Worm (Caenorhabditis elegans) whole organism, L1 larva: ENCODE measurements around the gene F07E5.13.
A peak's percentile ranks its signal among the peaks of the same experiment; 100 is the strongest.
"Not testable (repeated sequence)": the region's sequence is repeated elsewhere in the genome, so short reads cannot be mapped to it uniquely, and the experiment has no call there.

Experiments used
- C16A3.4 ChIP-seq: fragments of 150-350 bp; optimal IDR thresholded peaks from 2 replicates; lab custom pipeline; 2014; ENCODE audit warnings: missing biosample characterization, missing genetic modification characterization
- C34B4.2 ChIP-seq: sonication (generic microtip); optimal IDR thresholded peaks from 2 replicates; lab custom pipeline; 2017; ENCODE audit warnings: mild to moderate bottlenecking, missing genetic modification characterization, missing compliant biosample characterization
- aly-2 ChIP-seq: fragments of 150-350 bp; optimal IDR thresholded peaks from 2 replicates; lab custom pipeline; 2014; ENCODE audit warnings: missing biosample characterization, missing genetic modification characterization
- blmp-1 ChIP-seq: fragments of 150-350 bp; optimal IDR thresholded peaks from 2 replicates; lab custom pipeline; 2014; ENCODE audit warnings: missing biosample characterization, missing genetic modification characterization
- ceh-63 ChIP-seq: fragments of 200-800 bp; sonication (Bioruptor generic); optimal IDR thresholded peaks from 2 replicates; lab custom pipeline; 2018; ENCODE audit warnings: mild to moderate bottlenecking, missing genetic modification characterization, missing compliant biosample characterization
- ceh-8 ChIP-seq: fragments of 200-800 bp; sonication (Bioruptor generic); optimal IDR thresholded peaks from 2 replicates; lab custom pipeline; 2018; ENCODE audit warnings: mild to moderate bottlenecking, missing genetic modification characterization, moderate library complexity, missing compliant biosample characterization
- ceh-82 ChIP-seq, 3 experiments: fragments of 150-350 bp in 1 of 3; sonication (generic microtip) in 2 of 3; optimal IDR thresholded peaks; 2 replicates each; lab custom pipeline; 2014 to 2017; ENCODE audit warnings: missing biosample characterization in 3 of 3, missing genetic modification characterization in 3 of 3
- efl-1 ChIP-seq, 4 experiments: fragments of 150-350 bp; optimal IDR thresholded peaks in 3 of 4; peaks in 1 of 4; 1 replicate in 1 of 4; 2 replicates in 3 of 4; lab custom pipeline; 2014; ENCODE audit warnings: missing biosample characterization in 2 of 4, missing genetic modification characterization in 2 of 4, missing genetic modification reagents in 2 of 4
- efl-3 ChIP-seq: fragments of 200-800 bp; sonication (Bioruptor generic); optimal IDR thresholded peaks from 2 replicates; lab custom pipeline; 2018; ENCODE audit warnings: mild to moderate bottlenecking, missing genetic modification characterization, missing compliant biosample characterization
- ets-5 ChIP-seq: fragments of 200-800 bp; sonication (Bioruptor generic); IDR thresholded peaks from 2 replicates; pipeline ENCODE4 v1.3.6; 2022; ENCODE audit warnings: missing genetic modification characterization, missing compliant biosample characterization
- fkh-10 ChIP-seq: sonication (generic microtip); optimal IDR thresholded peaks from 2 replicates; lab custom pipeline; 2017; ENCODE audit warnings: missing biosample characterization, missing genetic modification reagents, missing genetic modification characterization
- hlh-17 ChIP-seq: fragments of 200-800 bp; sonication (Bioruptor generic); optimal IDR thresholded peaks from 2 replicates; lab custom pipeline; 2018; ENCODE audit warnings: missing genetic modification characterization, mild to moderate bottlenecking, missing compliant biosample characterization, moderate library complexity, borderline replicate concordance
- irx-1 ChIP-seq: sonication (generic microtip); optimal IDR thresholded peaks from 2 replicates; lab custom pipeline; 2016; ENCODE audit warnings: missing genetic modification characterization, missing compliant biosample characterization
- lin-35 ChIP-seq, 2 experiments: fragments of 150-350 bp; optimal IDR thresholded peaks; 2 replicates each; lab custom pipeline; 2014; ENCODE audit warnings: missing biosample characterization in 2 of 2, missing genetic modification characterization in 2 of 2, missing genetic modification reagents in 2 of 2
- lir-3 ChIP-seq: sonication (generic microtip); optimal IDR thresholded peaks from 2 replicates; lab custom pipeline; 2016; ENCODE audit warnings: mild to moderate bottlenecking, missing genetic modification characterization, moderate library complexity, missing compliant biosample characterization; ENCODE audit not compliant: poor library complexity
- lsy-2 ChIP-seq, 2 experiments: fragments of 150-350 bp; optimal IDR thresholded peaks; 2 replicates each; lab custom pipeline; 2014; ENCODE audit warnings: missing biosample characterization in 2 of 2, missing genetic modification characterization in 2 of 2
- mdl-1 ChIP-seq, 2 experiments: fragments of 150-350 bp; optimal IDR thresholded peaks; 2 replicates each; lab custom pipeline; 2014 to 2017; ENCODE audit warnings: missing biosample characterization in 2 of 2, missing genetic modification characterization in 2 of 2, inconsistent platforms in 1 of 2
- nhr-11 ChIP-seq: fragments of 150-350 bp; optimal IDR thresholded peaks from 2 replicates; lab custom pipeline; 2014; ENCODE audit warnings: missing biosample characterization, missing genetic modification characterization
- nhr-20 ChIP-seq: sonication (generic microtip); optimal IDR thresholded peaks from 2 replicates; lab custom pipeline; 2016; ENCODE audit warnings: mild to moderate bottlenecking, missing genetic modification characterization, missing compliant biosample characterization
- nhr-237 ChIP-seq: fragments of 150-350 bp; optimal IDR thresholded peaks from 2 replicates; lab custom pipeline; 2014; ENCODE audit warnings: missing biosample characterization, missing genetic modification characterization
- nhr-28 ChIP-seq: fragments of 150-350 bp; optimal IDR thresholded peaks from 2 replicates; lab custom pipeline; 2014; ENCODE audit warnings: missing biosample characterization, missing genetic modification characterization
- nhr-47 ChIP-seq: sonication (generic microtip); optimal IDR thresholded peaks from 2 replicates; lab custom pipeline; 2016; ENCODE audit warnings: mild to moderate bottlenecking, missing genetic modification characterization, moderate library complexity, missing compliant biosample characterization
- nhr-71 ChIP-seq: sonication (generic microtip); optimal IDR thresholded peaks from 2 replicates; lab custom pipeline; 2016; ENCODE audit warnings: mild to moderate bottlenecking, missing genetic modification characterization, moderate library complexity, missing compliant biosample characterization
- nhr-90 ChIP-seq: sonication (generic microtip); optimal IDR thresholded peaks from 2 replicates; lab custom pipeline; 2016; ENCODE audit warnings: mild to moderate bottlenecking, missing genetic modification characterization, missing compliant biosample characterization; ENCODE audit not compliant: poor library complexity
- pag-3 ChIP-seq: sonication (generic microtip); optimal IDR thresholded peaks from 2 replicates; lab custom pipeline; 2017; ENCODE audit warnings: missing genetic modification characterization, mild to moderate bottlenecking, missing compliant biosample characterization, antibody characterized with exemption, borderline replicate concordance; ENCODE audit not compliant: insufficient read depth
- sptf-1 ChIP-seq: fragments of 150-350 bp; optimal IDR thresholded peaks from 2 replicates; lab custom pipeline; 2014; ENCODE audit warnings: missing biosample characterization, missing genetic modification characterization
- swsn-7 ChIP-seq: sonication (generic microtip); optimal IDR thresholded peaks from 2 replicates; lab custom pipeline; 2016; ENCODE audit warnings: missing genetic modification characterization, missing compliant biosample characterization
- unc-98 ChIP-seq: fragments of 200-800 bp; sonication (Bioruptor generic); IDR thresholded peaks from 2 replicates; pipeline ENCODE4 v1.3.6; 2022; ENCODE audit warnings: missing genetic modification characterization, missing compliant biosample characterization
- xbp-1 ChIP-seq: sonication (generic microtip); optimal IDR thresholded peaks from 2 replicates; lab custom pipeline; 2016; ENCODE audit warnings: missing genetic modification characterization, missing compliant biosample characterization
- zag-1 ChIP-seq: fragments of 150-350 bp; optimal IDR thresholded peaks from 2 replicates; lab custom pipeline; 2014; ENCODE audit warnings: missing biosample characterization, missing genetic modification characterization
- zip-4 ChIP-seq: fragments of 200-800 bp; sonication (Bioruptor generic); optimal IDR thresholded peaks from 2 replicates; lab custom pipeline; 2018; ENCODE audit warnings: mild to moderate bottlenecking, missing genetic modification characterization, moderate library complexity, missing compliant biosample characterization
- ztf-11 ChIP-seq, 2 experiments: sonication (generic microtip); optimal IDR thresholded peaks; 2 replicates each; lab custom pipeline; 2016 to 2017; ENCODE audit warnings: missing genetic modification characterization in 2 of 2, missing biosample characterization in 1 of 2, missing compliant biosample characterization in 1 of 2

Gene F07E5.13

ce11 chrII:2058985-2059384 lies 4.9 kb downstream of the F07E5.13 start, which contains the start of gene F07E5.5 (continued):
- TF ChIP-seq nhr-28 (no peak), C16A3.4 (tag; lab: Kevin White, UChicago) (peak; percentile 46), lsy-2 (tag; optimal IDR thresholded peaks at IDR 0.05; lab: Kevin White, UChicago) (peak; percentile 96 to 98), lir-3 (tag; lab: Kevin White, UChicago) (no peak), ceh-82 (tag; optimal IDR thresholded peaks at IDR 0.05; lab: Kevin White, UChicago) (peak; percentile 19 to 66 (median 64)), xbp-1 (peak; percentile 45), zag-1 (tag; lab: Kevin White, UChicago) (no peak), nhr-11 (tag; lab: Kevin White, UChicago) (peak; percentile 14)
- TF ChIP-seq, all 84 proteins: peak for 26

ce11 chrII:2051372-2051771 lies 12.5 kb downstream of the F07E5.13 start, which contains the start of gene fbxb-35:
TSS of gene fbxb-35 (plus strand) at chrII:2051672.
- TF ChIP-seq efl-1 (optimal IDR thresholded peaks at IDR 0.05; lab: Kevin White, UChicago) = no peak
- TF ChIP-seq efl-1 (GFP tag; optimal IDR thresholded peaks at IDR 0.05 in 1 of 2; lab: Kevin White, UChicago) = peak in 1 of 2 experiments; percentile 77
- TF ChIP-seq unc-98 = no peak
- TF ChIP-seq, all 84 proteins: peak for 1

- TF ChIP-seq ets-5 (GFP tag; lab: Robert Waterston, UW); blmp-1 (tag; lab: Kevin White, UChicago); lir-3 (tag; lab: Kevin White, UChicago): not testable (repeated sequence)
Observed at ce11 chrII:2046556-2046955, 17.3 kb downstream of the F07E5.13 start, which contains the start of gene math-1. TSS of gene math-1 (minus strand) at chrII:2046656.

- no peak for TF ChIP-seq nhr-90 (tag; lab: Kevin White, UChicago)
- no peak for TF ChIP-seq lin-35 (GFP tag; optimal IDR thresholded peaks at IDR 0.05; lab: Kevin White, UChicago)
- TF ChIP-seq unc-98 = no peak
- TF ChIP-seq pag-3 (tag; lab: Kevin White, UChicago) = no peak
- no peak for TF ChIP-seq lir-3 (tag; lab: Kevin White, UChicago)
- no peak for TF ChIP-seq hlh-17 (GFP tag; lab: Kevin White, UChicago)
- no peak for TF ChIP-seq irx-1 (tag; lab: Kevin White, UChicago)
- no peak for TF ChIP-seq nhr-28
- TF ChIP-seq ztf-11 (tag; optimal IDR thresholded peaks at IDR 0.05; lab: Kevin White, UChicago) = no peak
- no peak for TF ChIP-seq C34B4.2
- TF ChIP-seq aly-2 (tag; lab: Kevin White, UChicago) = no peak
- TF ChIP-seq fkh-10 (GFP tag; lab: Kevin White, UChicago) = no peak
- no peak for TF ChIP-seq ceh-8 (GFP tag; lab: Kevin White, UChicago)
- no peak for TF ChIP-seq ets-5 (GFP tag; lab: Robert Waterston, UW)
- TF ChIP-seq ceh-63 (GFP tag; lab: Kevin White, UChicago) = no peak
- TF ChIP-seq efl-3 (GFP tag; lab: Kevin White, UChicago) = no peak
- no peak for TF ChIP-seq nhr-47
- no peak for TF ChIP-seq sptf-1 (tag; lab: Kevin White, UChicago)
- TF ChIP-seq mdl-1 (tag; optimal IDR thresholded peaks at IDR 0.05; lab: Kevin White, UChicago) = no peak
Observed at ce11 chrII:2045505-2045904, 18.4 kb downstream of the F07E5.13 start, which contains the start of gene bath-24. TSS of gene bath-24 (minus strand) at chrII:2045605.

DNA sequence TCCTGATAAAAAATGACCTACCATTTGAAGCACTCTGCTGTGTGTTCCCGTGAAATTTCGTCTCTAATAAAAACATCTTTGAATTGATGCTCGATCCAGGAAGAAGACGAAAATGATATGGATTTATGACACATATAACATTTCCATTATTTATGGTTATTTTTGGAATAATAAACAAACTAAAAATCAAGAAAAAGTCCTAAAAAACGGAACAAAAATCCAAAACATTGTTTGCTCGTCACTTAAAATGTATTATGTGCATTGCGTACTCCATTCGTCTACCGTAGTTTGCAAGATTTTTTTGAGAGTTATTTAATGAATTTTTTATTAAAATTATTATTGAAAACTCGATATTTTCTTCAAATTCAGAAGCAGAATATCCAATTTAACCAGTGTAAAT lies 21.4 kb downstream of the F07E5.13 start, which contains the start of gene bath-20:
TSS of gene bath-20 (minus strand) at position 101 of the 400 bp plus-strand sequence.
- no peak for TF ChIP-seq ceh-8 (GFP tag; lab: Kevin White, UChicago)
- no peak for TF ChIP-seq ztf-11 (tag; optimal IDR thresholded peaks at IDR 0.05; lab: Kevin White, UChicago)
- TF ChIP-seq swsn-7 (tag; lab: Kevin White, UChicago) = no peak
- no peak for TF ChIP-seq efl-1 (optimal IDR thresholded peaks at IDR 0.05; lab: Kevin White, UChicago)
- TF ChIP-seq efl-1 (GFP tag; optimal IDR thresholded peaks at IDR 0.05 in 1 of 2; lab: Kevin White, UChicago) = peak in 1 of 2 experiments; percentile 41
- TF ChIP-seq, all 84 proteins: peak for 1

DNA sequence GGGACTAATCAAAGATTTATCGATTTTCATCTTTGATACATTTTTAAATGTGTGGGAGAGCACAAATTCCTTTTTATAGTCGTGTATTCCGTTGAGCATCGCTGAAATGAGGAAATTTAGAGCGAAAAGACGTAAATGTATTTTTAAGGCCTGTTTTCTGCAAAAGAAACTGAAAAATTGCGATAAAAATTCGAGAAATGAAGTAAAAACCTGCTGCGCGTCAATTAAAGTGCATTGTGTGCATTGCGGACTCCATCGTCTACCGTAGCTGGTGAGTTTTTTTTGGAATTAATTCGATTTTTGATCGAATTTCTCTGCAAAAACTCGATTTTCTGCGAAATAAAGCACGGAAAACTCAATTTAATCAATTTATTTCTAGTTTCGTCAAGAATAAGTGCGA lies 24.6 kb downstream of the F07E5.13 start, which contains the start of gene bath-19:
TSS of gene bath-19 (minus strand) at position 101 of the 400 bp plus-strand sequence.
- no peak for TF ChIP-seq blmp-1 (tag; lab: Kevin White, UChicago)
- no peak for TF ChIP-seq nhr-237 (tag; lab: Kevin White, UChicago)
- TF ChIP-seq zip-4 (GFP tag; lab: Kevin White, UChicago) = no peak
- TF ChIP-seq nhr-20 = no peak
- no peak for TF ChIP-seq nhr-71 (tag; lab: Kevin White, UChicago)
